Fruit fly (Drosophila melanogaster) whole organism, embryonic: ENCODE results near the gene CG13631.

Experiments used
- Bdp1 ChIP-seq: fragments of 200-800 bp; sonication (Bioruptor generic); optimal IDR thresholded peaks from 3 replicates; lab custom pipeline; 2016; ENCODE audit warnings: missing biosample characterization, missing genetic modification characterization
- Blimp-1 ChIP-seq: fragments of 200-800 bp; sonication (Bioruptor generic); optimal IDR thresholded peaks from 3 replicates; lab custom pipeline; 2018; ENCODE audit warnings: missing biosample characterization, missing genetic modification characterization, mild to moderate bottlenecking, moderate library complexity, missing genetic modification reagents
- BtbVII ChIP-seq: fragments of 200-800 bp; sonication (Bioruptor generic); optimal IDR thresholded peaks from 3 replicates; lab custom pipeline; 2017; ENCODE audit warnings: missing biosample characterization, mild to moderate bottlenecking, missing genetic modification characterization
- CG11456 ChIP-seq: fragments of 200-800 bp; sonication (Bioruptor generic); IDR thresholded peaks from 3 replicates; pipeline ENCODE4 v1.3.6; 2022; ENCODE audit warnings: missing biosample characterization, missing genetic modification characterization
- CG11696 ChIP-seq: fragments of 200-800 bp; sonication (Bioruptor generic); IDR thresholded peaks from 2 replicates; pipeline ENCODE4 v1.3.6; 2022; ENCODE audit warnings: missing biosample characterization, missing genetic modification characterization
- CG12071 ChIP-seq: fragments of 200-800 bp; sonication (Bioruptor generic); optimal IDR thresholded peaks from 3 replicates; lab custom pipeline; 2018; ENCODE audit warnings: missing biosample characterization, mild to moderate bottlenecking, missing genetic modification characterization
- CG12219 ChIP-seq: fragments of 200-800 bp; sonication (Bioruptor generic); optimal IDR thresholded peaks from 3 replicates; lab custom pipeline; 2018; ENCODE audit warnings: missing biosample characterization, mild to moderate bottlenecking, missing genetic modification characterization
- CG1233 ChIP-seq: fragments of 200-800 bp; sonication (Bioruptor generic); optimal IDR thresholded peaks from 4 replicates; lab custom pipeline; 2018; ENCODE audit warnings: missing biosample characterization, mild to moderate bottlenecking, missing genetic modification characterization
- CG12769 ChIP-seq: fragments of 200-800 bp; sonication (Bioruptor generic); optimal IDR thresholded peaks from 2 replicates; lab custom pipeline; 2019; ENCODE audit warnings: missing biosample characterization, mild to moderate bottlenecking, missing genetic modification characterization, moderate library complexity
- CG14860 ChIP-seq: fragments of 200-800 bp; sonication (Bioruptor generic); IDR thresholded peaks from 3 replicates; pipeline ENCODE4 v1.3.6; 2022; ENCODE audit warnings: missing biosample characterization, missing genetic modification characterization; ENCODE audit not compliant: partially characterized antibody
- CG1529 ChIP-seq: fragments of 200-800 bp; sonication (Bioruptor generic); optimal IDR thresholded peaks from 3 replicates; lab custom pipeline; 2018; ENCODE audit warnings: missing biosample characterization, missing genetic modification characterization
- CG15514 ChIP-seq: fragments of 200-800 bp; sonication (Bioruptor generic); optimal IDR thresholded peaks from 3 replicates; lab custom pipeline; 2017; ENCODE audit warnings: missing biosample characterization, missing genetic modification characterization, mild to moderate bottlenecking, moderate library complexity, missing genetic modification reagents
- CG2129 ChIP-seq: fragments of 200-800 bp; sonication (Bioruptor generic); IDR thresholded peaks from 2 replicates; pipeline ENCODE4 v1.3.6; 2022; ENCODE audit warnings: missing biosample characterization, missing genetic modification characterization; ENCODE audit not compliant: partially characterized antibody
- CG2202 ChIP-seq: fragments of 200-800 bp; sonication (Bioruptor generic); optimal IDR thresholded peaks from 2 replicates; lab custom pipeline; 2018; ENCODE audit warnings: missing biosample characterization, mild to moderate bottlenecking, missing genetic modification characterization
- CG3847 ChIP-seq: fragments of 200-800 bp; sonication (Bioruptor generic); IDR thresholded peaks from 2 replicates; pipeline ENCODE4 v1.3.6; 2022; ENCODE audit warnings: missing biosample characterization, missing genetic modification characterization
- CG6683 ChIP-seq: fragments of 200-800 bp; sonication (Bioruptor generic); optimal IDR thresholded peaks from 2 replicates; lab custom pipeline; 2017; ENCODE audit warnings: missing biosample characterization, mild to moderate bottlenecking, missing genetic modification characterization, missing genetic modification reagents
- CG7357 ChIP-seq: fragments of 200-800 bp; sonication (Bioruptor generic); IDR thresholded peaks from 3 replicates; pipeline ENCODE4 v1.3.6; 2022; ENCODE audit warnings: missing biosample characterization, missing genetic modification characterization
- CG9797 ChIP-seq: fragments of 200-800 bp; sonication (Bioruptor generic); optimal IDR thresholded peaks from 3 replicates; lab custom pipeline; 2018; ENCODE audit warnings: missing biosample characterization, mild to moderate bottlenecking, missing genetic modification characterization
- D19B ChIP-seq: fragments of 200-800 bp; sonication (Bioruptor generic); optimal IDR thresholded peaks from 2 replicates; lab custom pipeline; 2017; ENCODE audit warnings: missing biosample characterization, mild to moderate bottlenecking, missing genetic modification characterization
- Doc2 ChIP-seq: fragments of 200-800 bp; sonication (Bioruptor generic); IDR thresholded peaks from 2 replicates; pipeline ENCODE4 v1.3.6; 2022; ENCODE audit warnings: missing biosample characterization, missing genetic modification characterization
- Fer1 ChIP-seq: fragments of 200-800 bp; sonication (Bioruptor generic); optimal IDR thresholded peaks from 2 replicates; lab custom pipeline; 2017; ENCODE audit warnings: missing biosample characterization, mild to moderate bottlenecking, missing genetic modification characterization
- GATAe ChIP-seq: fragments of 200-800 bp; sonication (Bioruptor generic); conservative IDR thresholded peaks from 2 replicates; pipeline ENCODE4 v1.3.6; 2022; ENCODE audit warnings: missing biosample characterization, missing genetic modification characterization
- Hr39 ChIP-seq: fragments of >200 bp; optimal IDR thresholded peaks from 2 replicates; lab custom pipeline; 2017
- Kr ChIP-seq: fragments of 200-800 bp; sonication (Bioruptor generic); optimal IDR thresholded peaks from 2 replicates; lab custom pipeline; 2017; ENCODE audit warnings: missing biosample characterization, mild to moderate bottlenecking, missing genetic modification characterization
- MTF-1 ChIP-seq: fragments of 200-800 bp; sonication (Bioruptor generic); optimal IDR thresholded peaks from 2 replicates; lab custom pipeline; 2018; ENCODE audit warnings: missing biosample characterization, mild to moderate bottlenecking, missing genetic modification characterization, borderline replicate concordance
- Rfx ChIP-seq: fragments of 200-800 bp; sonication (Bioruptor generic); IDR thresholded peaks from 2 replicates; pipeline ENCODE4 v1.3.6; 2022; ENCODE audit warnings: missing biosample characterization, missing genetic modification characterization
- Sox100B ChIP-seq: fragments of 200-800 bp; sonication (Bioruptor generic); optimal IDR thresholded peaks from 3 replicates; lab custom pipeline; 2018; ENCODE audit warnings: missing biosample characterization, mild to moderate bottlenecking, missing genetic modification characterization
- Ssrp ChIP-seq: fragments of 200-800 bp; sonication (Bioruptor generic); optimal IDR thresholded peaks from 2 replicates; lab custom pipeline; 2018; ENCODE audit warnings: missing biosample characterization, mild to moderate bottlenecking, missing genetic modification characterization, moderate library complexity
- Trl ChIP-seq, 3 experiments: fragments of >200 bp in 2 of 3; fragments of 200-800 bp in 1 of 3; sonication (Bioruptor generic) in 1 of 3; optimal IDR thresholded peaks; 2 replicates in 1 of 3; 3 replicates in 2 of 3; lab custom pipeline; 2016 to 2017; ENCODE audit warnings: missing biosample characterization in 1 of 3, missing genetic modification characterization in 1 of 3
- bsh ChIP-seq, 2 experiments: fragments of 200-800 bp; sonication (Bioruptor generic); optimal IDR thresholded peaks; 2 replicates each; lab custom pipeline; 2017 to 2018; ENCODE audit warnings: mild to moderate bottlenecking in 2 of 2, missing biosample characterization in 2 of 2, missing genetic modification characterization in 2 of 2, moderate library complexity in 1 of 2
- eyg ChIP-seq: fragments of 200-800 bp; sonication (Bioruptor generic); optimal IDR thresholded peaks from 3 replicates; lab custom pipeline; 2016; ENCODE audit warnings: missing biosample characterization, missing genetic modification characterization
- h ChIP-seq: fragments of >200 bp; optimal IDR thresholded peaks from 2 replicates; lab custom pipeline; 2017
- kah ChIP-seq: fragments of 200-800 bp; sonication (Bioruptor generic); optimal IDR thresholded peaks from 2 replicates; lab custom pipeline; 2018; ENCODE audit warnings: missing biosample characterization, mild to moderate bottlenecking, missing genetic modification characterization
- klu ChIP-seq: fragments of 200-800 bp; sonication (Bioruptor generic); IDR thresholded peaks from 2 replicates; pipeline ENCODE4 v1.3.6; 2022; ENCODE audit warnings: missing biosample characterization, missing genetic modification characterization
- phol ChIP-seq: fragments of 200-800 bp; sonication (Bioruptor generic); optimal IDR thresholded peaks from 3 replicates; lab custom pipeline; 2018; ENCODE audit warnings: missing biosample characterization, mild to moderate bottlenecking, missing genetic modification characterization, moderate library complexity
- sd ChIP-seq: fragments of 200-800 bp; sonication (Bioruptor generic); optimal IDR thresholded peaks from 3 replicates; lab custom pipeline; 2018; ENCODE audit warnings: missing biosample characterization, mild to moderate bottlenecking, missing genetic modification characterization, moderate library complexity
- slbo ChIP-seq: fragments of 200-800 bp; sonication (Bioruptor generic); IDR thresholded peaks from 2 replicates; pipeline ENCODE4 v1.3.6; 2022; ENCODE audit warnings: missing biosample characterization, missing genetic modification characterization
- sna ChIP-seq: fragments of 200-800 bp; sonication (Bioruptor generic); IDR thresholded peaks from 2 replicates; pipeline ENCODE4 v1.3.6; 2022; ENCODE audit warnings: missing biosample characterization, missing genetic modification characterization; ENCODE audit not compliant: partially characterized antibody
- sob ChIP-seq: fragments of 200-800 bp; sonication (Bioruptor generic); IDR thresholded peaks from 2 replicates; pipeline ENCODE4 v1.3.6; 2022; ENCODE audit warnings: missing biosample characterization, missing genetic modification characterization
- sqz ChIP-seq: fragments of 200-800 bp; sonication (Bioruptor generic); optimal IDR thresholded peaks from 3 replicates; lab custom pipeline; 2018; ENCODE audit warnings: missing biosample characterization, mild to moderate bottlenecking, missing genetic modification characterization
- sr ChIP-seq: fragments of 200-800 bp; sonication (Bioruptor generic); IDR thresholded peaks from 3 replicates; pipeline ENCODE4 v1.3.6; 2022; ENCODE audit warnings: missing biosample characterization, missing genetic modification characterization
- ssp ChIP-seq: fragments of 200-800 bp; sonication (Bioruptor generic); IDR thresholded peaks from 2 replicates; pipeline ENCODE4 v1.3.6; 2022; ENCODE audit warnings: missing biosample characterization, missing genetic modification characterization
- stwl ChIP-seq: fragments of 200-800 bp; sonication (Bioruptor generic); optimal IDR thresholded peaks from 3 replicates; lab custom pipeline; 2018; ENCODE audit warnings: missing biosample characterization, mild to moderate bottlenecking, missing genetic modification characterization, moderate library complexity
- tna ChIP-seq: fragments of 200-800 bp; sonication (Bioruptor generic); IDR thresholded peaks from 2 replicates; pipeline ENCODE4 v1.3.6; 2022; ENCODE audit warnings: missing biosample characterization, missing genetic modification characterization; ENCODE audit not compliant: partially characterized antibody
- yki ChIP-seq: fragments of >200 bp; optimal IDR thresholded peaks from 3 replicates; lab custom pipeline; 2018

Gene CG13631

dm6 chr3R:24767667-24768340, 1.3 kb upstream of the CG13631 start (continued):
- peak; percentile 15 for TF ChIP-seq CG12769 (tag; lab: Kevin White, UChicago)
- no peak for TF ChIP-seq CG12219 (GFP tag; lab: Kevin White, UChicago)
- peak; percentile 6 for TF ChIP-seq CG1529
- TF ChIP-seq CG2202 (tag; lab: Kevin White, UChicago), result peak; percentile 56
- peak; percentile 100 for TF ChIP-seq Blimp-1 (GFP tag; lab: Kevin White, UChicago)
- TF ChIP-seq sd (tag; lab: Kevin White, UChicago), result peak; percentile 70
- no peak for TF ChIP-seq eyg
- TF ChIP-seq CG7357 (GFP tag; lab: Robert Waterston, UW), result no peak
- peak; percentile 28 for TF ChIP-seq Kr (GFP tag; lab: Kevin White, UChicago)
- peak; percentile 17 for TF ChIP-seq Sox100B
- TF ChIP-seq BtbVII, result no peak
- no peak for TF ChIP-seq tna (GFP tag; lab: Robert Waterston, UW)
- no peak for TF ChIP-seq GATAe (GFP tag; lab: Robert Waterston, UW)
- no peak for TF ChIP-seq Bdp1 (GFP tag; lab: Kevin White, UChicago)

dm6 chr3R:24769601-24770000, 450 bp downstream of the CG13631 start:
- TF ChIP-seq Hr39 (peak; percentile 54), D19B (GFP tag; lab: Kevin White, UChicago) (no peak), stwl (no peak), Doc2 (GFP tag; lab: Robert Waterston, UW) (no peak), CG11456 (GFP tag; lab: Robert Waterston, UW) (peak; percentile 26; the same call in 1 of the 3 replicates), CG14860 (GFP tag; lab: Robert Waterston, UW) (no peak), MTF-1 (no peak), CG2129 (GFP tag; lab: Robert Waterston, UW) (no peak), slbo (0 out of 2 replicates have a peak, but pooled peaks have one; percentile 8), sr (GFP tag; lab: Robert Waterston, UW) (0 out of 3 replicates have a peak, but pooled peaks have one; percentile 33), CG3847 (GFP tag; lab: Robert Waterston, UW) (peak; percentile 14; the same call in 1 of the 2 replicates), sna (0 out of 2 replicates have a peak, but pooled peaks have one; percentile 24), Trl (optimal IDR thresholded peaks at IDR 0.05; lab: Kevin White, UChicago) (no peak), Trl (GFP tag; optimal IDR thresholded peaks at IDR 0.05; lab: Kevin White, UChicago) (no peak), Ssrp (tag; lab: Kevin White, UChicago) (no peak), klu (GFP tag; lab: Robert Waterston, UW) (no peak)

DNA sequence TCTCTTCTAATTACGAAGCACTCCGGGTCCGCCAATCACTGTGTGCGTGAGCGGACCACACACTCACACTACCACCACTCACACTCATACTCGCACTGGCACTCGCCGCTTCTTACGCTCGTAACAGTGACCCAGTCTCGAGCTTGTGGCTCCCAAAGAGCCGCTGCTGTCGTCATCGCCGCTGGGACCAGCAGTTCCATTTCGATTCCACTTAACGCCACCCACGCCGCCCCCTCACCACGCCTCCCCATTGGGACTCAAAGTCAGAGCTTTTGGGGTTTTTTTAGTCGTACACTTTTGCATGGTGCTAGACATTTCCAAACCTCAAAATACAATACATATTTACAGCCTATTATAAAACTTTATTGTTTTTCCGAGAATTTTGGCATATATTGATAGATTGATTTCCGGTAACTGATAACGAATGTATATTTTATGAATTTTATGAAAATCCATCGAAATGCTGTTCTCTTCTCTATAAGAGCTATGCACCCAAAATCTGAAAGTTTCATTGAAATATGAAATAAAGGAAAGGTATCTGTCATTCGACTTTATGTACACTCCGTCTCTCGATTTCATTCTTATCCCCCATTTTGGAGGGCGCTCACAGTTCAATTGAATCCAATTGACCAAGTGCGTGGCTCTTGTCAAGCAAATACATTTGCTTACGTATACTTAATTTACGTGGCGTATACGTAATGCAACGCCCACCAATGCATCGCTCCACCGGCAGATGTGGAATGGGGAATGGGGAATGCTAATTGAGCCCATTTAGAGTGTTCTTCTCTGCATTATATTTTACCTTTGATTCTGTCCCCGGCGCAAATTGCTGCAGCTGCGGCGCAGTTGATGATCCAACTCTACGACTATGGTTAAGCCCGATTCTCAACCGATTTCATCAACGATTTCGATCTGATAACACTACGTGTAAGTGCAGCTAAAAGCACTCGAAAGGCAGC, 2.4 kb downstream of the CG13631 start, which contains the start of gene CG42331:
TSS of gene CG42331 (plus strand) at position 909 of the 959 bp plus-strand sequence.
- peak; percentile 28; the same call in 1 of the 2 replicates for TF ChIP-seq sob
- no peak for TF ChIP-seq CG7357 (GFP tag; lab: Robert Waterston, UW)
- peak; percentile 71 for TF ChIP-seq phol (tag; lab: Kevin White, UChicago)
- no peak for TF ChIP-seq ssp (GFP tag; lab: Robert Waterston, UW)
- TF ChIP-seq Fer1, result no peak
- no peak for TF ChIP-seq kah (GFP tag; lab: Kevin White, UChicago)
- peak; percentile 38 for TF ChIP-seq CG6683
- peak; percentile 18 for TF ChIP-seq CG12071 (GFP tag; lab: Kevin White, UChicago)
- TF ChIP-seq sqz, result peak; percentile 16
- TF ChIP-seq CG9797, result no peak
- peak; percentile 64 for TF ChIP-seq klu (GFP tag; lab: Robert Waterston, UW)
- no peak for TF ChIP-seq yki (lab: Kevin White, UChicago)
- TF ChIP-seq Rfx, result peak; percentile 53; the same call in 1 of the 2 replicates
- TF ChIP-seq CG11696, result no peak
- TF ChIP-seq bsh (GFP tag; optimal IDR thresholded peaks at IDR 0.05; lab: Kevin White, UChicago), result peak in 1 of 2 experiments; percentile 42
- peak; percentile 31 for TF ChIP-seq CG1233 (GFP tag; lab: Kevin White, UChicago)
- TF ChIP-seq CG15514, result peak; percentile 33
- TF ChIP-seq h, result no peak
